Worm (Caenorhabditis elegans): ENCODE data around the gene C42C1.9.

The C42C1.9 gene

DNA sequence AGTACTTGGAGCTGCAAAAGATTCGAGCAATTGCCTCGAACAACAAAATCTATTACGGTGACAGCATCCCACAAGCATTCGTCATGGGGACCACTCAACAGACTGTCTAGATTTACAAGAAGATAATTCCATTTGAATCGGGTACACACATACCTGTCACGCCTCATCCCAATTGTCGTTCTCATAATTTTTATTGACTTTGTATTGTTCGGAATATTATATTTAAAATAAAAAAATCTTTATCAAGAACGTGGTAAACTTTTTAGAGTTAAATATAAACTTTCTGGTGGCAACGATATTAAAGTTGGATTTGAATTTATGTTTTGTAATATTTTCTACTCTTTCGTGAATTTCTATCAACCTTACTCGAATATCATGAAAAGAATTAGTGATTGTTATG is at the start of gene C42C1.9:
Gene C42C1.9, plus strand, starts transcription at position 301 of the 400 bp plus-strand sequence.
- TF ChIP-seq hmbx-1 (tag; optimal IDR thresholded peaks at IDR 0.05) (no peak), ets-7 (tag; optimal IDR thresholded peaks at IDR 0.05) (no peak), scrt-1 (GFP tag; IDR thresholded peaks at IDR 0.05) (no peak), sea-1 (GFP tag; conservative IDR thresholded peaks at IDR 0.05) (no peak), ceh-36 (tag; optimal IDR thresholded peaks at IDR 0.05) (no peak), aly-1 (tag; optimal IDR thresholded peaks at IDR 0.05) (no peak), hmg-4 (GFP tag; optimal IDR thresholded peaks at IDR 0.05) (no peak), tra-4 (tag; optimal IDR thresholded peaks at IDR 0.05) (no peak), tbx-11 (GFP tag; IDR thresholded peaks at IDR 0.05) (no peak), hnd-1 (tag; optimal IDR thresholded peaks at IDR 0.05) (no peak), F13C5.2 (tag; optimal IDR thresholded peaks at IDR 0.05) (no peak), B0310.2 (tag; optimal IDR thresholded peaks at IDR 0.05) (no peak), flt-1 (GFP tag; IDR thresholded peaks at IDR 0.05) (no peak), tbx-37 (GFP tag; conservative IDR thresholded peaks at IDR 0.05) (no peak), pes-1 (GFP tag; IDR thresholded peaks at IDR 0.05) (no peak), ceh-13 (GFP tag; optimal IDR thresholded peaks at IDR 0.05) (no peak), ama-1 (optimal IDR thresholded peaks at IDR 0.05) (no peak)

DNA sequence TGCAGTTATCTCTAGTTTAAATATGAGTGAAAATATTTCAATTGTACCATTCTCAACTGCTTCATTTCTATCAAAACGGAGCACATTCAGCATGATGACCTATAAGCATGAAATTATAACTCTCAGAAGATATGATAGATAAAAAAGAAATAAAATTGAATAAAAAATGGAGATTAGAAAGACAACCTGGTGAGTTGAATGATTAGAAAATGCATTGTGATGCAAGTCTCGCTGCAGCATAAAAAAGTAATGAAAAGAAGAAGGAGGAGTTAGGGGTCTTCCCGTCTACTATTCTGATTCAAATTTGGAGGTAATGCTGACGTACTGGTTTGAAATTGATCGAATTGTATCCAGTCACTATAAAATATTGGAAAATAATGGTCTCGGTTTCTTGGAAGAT is 44.5 kb upstream of the C42C1.9 start, which contains the start of gene sre-15:
Gene sre-15, minus strand, starts transcription at position 101 of the 400 bp plus-strand sequence.
- no peak for TF ChIP-seq ceh-13 (GFP tag; optimal IDR thresholded peaks at IDR 0.05)
- TF ChIP-seq pes-1 (GFP tag; IDR thresholded peaks at IDR 0.05) = no peak

DNA sequence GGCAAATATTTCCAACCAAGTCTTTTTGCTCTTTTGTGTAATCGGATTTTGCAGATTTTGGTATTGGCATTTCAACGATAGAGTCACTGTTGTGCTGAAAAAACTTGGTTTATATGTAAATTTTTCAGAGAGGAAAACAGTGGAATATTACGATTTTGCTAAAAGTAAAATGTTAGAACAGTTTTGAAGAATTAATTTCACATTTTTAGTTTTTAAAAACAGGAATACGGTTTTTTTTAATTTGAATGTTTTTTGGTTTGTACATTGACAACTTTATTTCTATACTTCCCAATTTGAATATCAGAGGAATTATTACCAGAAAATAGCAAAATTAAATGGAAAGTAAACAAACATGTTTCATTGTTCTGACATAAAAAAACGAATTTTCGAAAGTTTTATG is 36.7 kb upstream of the C42C1.9 start, which contains the start of gene dnj-26:
Gene dnj-26, minus strand, starts transcription at position 101 of the 400 bp plus-strand sequence.
- no peak for TF ChIP-seq ceh-13 (GFP tag; optimal IDR thresholded peaks at IDR 0.05)
- TF ChIP-seq flt-1 (GFP tag; IDR thresholded peaks at IDR 0.05) = no peak
- TF ChIP-seq hmg-4 (GFP tag; optimal IDR thresholded peaks at IDR 0.05) = no peak
- no peak for TF ChIP-seq ceh-36 (tag; optimal IDR thresholded peaks at IDR 0.05)
- no peak for TF ChIP-seq hmbx-1 (tag; optimal IDR thresholded peaks at IDR 0.05)
- no peak for TF ChIP-seq ama-1 (optimal IDR thresholded peaks at IDR 0.05)
- no peak for TF ChIP-seq hnd-1 (tag; optimal IDR thresholded peaks at IDR 0.05)
- TF ChIP-seq aly-1 (tag; optimal IDR thresholded peaks at IDR 0.05) = no peak
- TF ChIP-seq ets-7 (tag; optimal IDR thresholded peaks at IDR 0.05) = no peak
- TF ChIP-seq F13C5.2 (tag; optimal IDR thresholded peaks at IDR 0.05) = no peak
- no peak for TF ChIP-seq sea-1 (GFP tag; conservative IDR thresholded peaks at IDR 0.05)
- TF ChIP-seq tbx-37 (GFP tag; conservative IDR thresholded peaks at IDR 0.05) = no peak

DNA sequence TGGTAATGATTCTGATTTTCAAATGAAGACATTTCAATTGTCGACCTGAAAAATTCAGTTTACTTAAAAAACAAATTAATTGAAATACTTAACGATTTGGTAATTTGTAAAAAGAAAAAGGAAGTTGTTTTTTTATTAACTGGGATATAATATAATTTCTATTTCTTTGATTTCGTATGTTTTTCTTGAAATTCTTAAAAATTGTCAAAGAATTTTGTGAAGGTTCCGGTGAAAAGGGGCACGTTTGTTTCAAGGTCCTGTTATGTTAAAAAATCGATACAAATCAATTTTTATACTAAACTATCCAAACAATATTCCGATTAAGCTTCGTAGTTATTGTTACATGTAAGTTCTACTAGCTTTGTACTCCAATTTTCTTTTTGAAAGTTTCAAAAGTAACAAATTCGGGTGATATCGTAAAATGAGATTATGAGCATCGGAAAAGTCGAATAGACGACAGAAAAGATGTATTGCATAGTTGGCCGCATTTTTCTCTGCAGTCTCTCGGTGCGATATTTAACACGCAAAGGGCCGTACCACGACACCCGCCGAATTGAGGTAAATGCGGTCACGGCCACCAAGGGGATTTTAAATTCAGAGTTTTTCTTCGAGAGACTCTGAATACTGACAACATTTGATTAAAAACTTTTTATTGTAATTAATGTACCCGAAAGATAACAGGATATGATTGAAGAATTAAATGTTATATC is 29.9 kb upstream of the C42C1.9 start, which contains the start of gene Y39C12A.9:
Gene Y39C12A.9, minus strand, starts transcription at position 51 of the 710 bp plus-strand sequence.
- TF ChIP-seq tra-4 (tag; optimal IDR thresholded peaks at IDR 0.05) (no peak), hmbx-1 (tag; optimal IDR thresholded peaks at IDR 0.05) (no peak), hnd-1 (tag; optimal IDR thresholded peaks at IDR 0.05) (no peak), tbx-11 (GFP tag; IDR thresholded peaks at IDR 0.05) (no peak), aly-1 (tag; optimal IDR thresholded peaks at IDR 0.05) (no peak), ceh-36 (tag; optimal IDR thresholded peaks at IDR 0.05) (no peak), ama-1 (optimal IDR thresholded peaks at IDR 0.05) (no peak), pes-1 (GFP tag; IDR thresholded peaks at IDR 0.05) (no peak), hmg-4 (GFP tag; optimal IDR thresholded peaks at IDR 0.05) (no peak), B0310.2 (tag; optimal IDR thresholded peaks at IDR 0.05) (no peak), F13C5.2 (tag; optimal IDR thresholded peaks at IDR 0.05) (no peak), flt-1 (GFP tag; IDR thresholded peaks at IDR 0.05) (no peak), ets-7 (tag; optimal IDR thresholded peaks at IDR 0.05) (no peak), tbx-37 (GFP tag; conservative IDR thresholded peaks at IDR 0.05) (no peak), sea-1 (GFP tag; conservative IDR thresholded peaks at IDR 0.05) (no peak), ceh-13 (GFP tag; optimal IDR thresholded peaks at IDR 0.05) (no peak), scrt-1 (GFP tag; IDR thresholded peaks at IDR 0.05) (no peak)

DNA sequence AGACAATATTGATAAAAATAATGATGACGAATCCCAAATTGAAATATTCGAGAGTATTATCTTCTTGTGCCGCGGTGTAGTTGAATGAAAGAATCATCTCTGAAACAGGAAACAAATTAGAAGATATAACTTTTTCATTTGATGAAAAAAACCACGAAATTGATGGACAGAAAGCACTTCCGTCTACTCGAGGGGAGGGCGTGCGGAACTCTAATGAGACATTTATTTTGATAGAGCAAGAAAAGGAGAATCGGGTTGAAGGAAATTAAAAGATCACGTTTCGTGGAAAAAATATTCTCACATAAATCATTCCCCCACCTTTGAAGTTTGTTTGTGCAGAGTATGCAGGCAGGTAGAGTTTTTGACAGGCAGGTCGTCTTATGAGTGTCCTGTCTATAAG is 27.9 kb upstream of the C42C1.9 start, which contains the start of gene sre-14:
Gene sre-14, minus strand, starts transcription at position 101 of the 400 bp plus-strand sequence.
- TF ChIP-seq ets-7 (tag; optimal IDR thresholded peaks at IDR 0.05) (no peak), tbx-37 (GFP tag; conservative IDR thresholded peaks at IDR 0.05) (no peak), ama-1 (optimal IDR thresholded peaks at IDR 0.05) (no peak), tra-4 (tag; optimal IDR thresholded peaks at IDR 0.05) (no peak), tbx-11 (GFP tag; IDR thresholded peaks at IDR 0.05) (no peak), hmg-4 (GFP tag; optimal IDR thresholded peaks at IDR 0.05) (no peak)

DNA sequence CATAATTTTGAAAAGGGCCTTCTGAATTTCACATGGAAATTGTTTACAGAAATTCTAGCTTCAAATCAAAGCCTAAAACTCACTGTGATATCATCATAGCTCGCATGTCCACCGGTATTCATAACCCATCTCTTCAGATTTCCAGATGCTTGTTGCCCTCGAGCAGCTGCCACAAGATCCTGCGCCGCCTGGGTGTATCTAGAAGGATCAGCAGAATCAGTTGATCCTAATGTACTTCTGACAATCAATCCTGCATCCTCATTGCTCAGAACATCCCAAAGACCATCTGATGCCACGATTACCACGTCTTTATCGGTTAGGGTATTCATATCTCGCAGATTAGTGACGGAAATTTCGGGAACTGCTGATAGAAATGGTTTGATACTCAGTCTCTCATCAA is 23.4 kb upstream of the C42C1.9 start:
- TF ChIP-seq flt-1 (GFP tag; IDR thresholded peaks at IDR 0.05) = no peak
- no peak for TF ChIP-seq B0310.2 (tag; optimal IDR thresholded peaks at IDR 0.05)
- no peak for TF ChIP-seq ceh-13 (GFP tag; optimal IDR thresholded peaks at IDR 0.05)
- no peak for TF ChIP-seq sea-1 (GFP tag; conservative IDR thresholded peaks at IDR 0.05)
- TF ChIP-seq ceh-36 (tag; optimal IDR thresholded peaks at IDR 0.05) = no peak
- TF ChIP-seq F13C5.2 (tag; optimal IDR thresholded peaks at IDR 0.05) = no peak
- TF ChIP-seq tra-4 (tag; optimal IDR thresholded peaks at IDR 0.05) = no peak
- TF ChIP-seq hmbx-1 (tag; optimal IDR thresholded peaks at IDR 0.05) = no peak
- TF ChIP-seq pes-1 (GFP tag; IDR thresholded peaks at IDR 0.05) = no peak
- no peak for TF ChIP-seq ama-1 (optimal IDR thresholded peaks at IDR 0.05)
- TF ChIP-seq tbx-37 (GFP tag; conservative IDR thresholded peaks at IDR 0.05) = no peak
- TF ChIP-seq scrt-1 (GFP tag; IDR thresholded peaks at IDR 0.05) = no peak
- TF ChIP-seq tbx-11 (GFP tag; IDR thresholded peaks at IDR 0.05) = no peak
- no peak for TF ChIP-seq aly-1 (tag; optimal IDR thresholded peaks at IDR 0.05)
- TF ChIP-seq ets-7 (tag; optimal IDR thresholded peaks at IDR 0.05) = no peak

DNA sequence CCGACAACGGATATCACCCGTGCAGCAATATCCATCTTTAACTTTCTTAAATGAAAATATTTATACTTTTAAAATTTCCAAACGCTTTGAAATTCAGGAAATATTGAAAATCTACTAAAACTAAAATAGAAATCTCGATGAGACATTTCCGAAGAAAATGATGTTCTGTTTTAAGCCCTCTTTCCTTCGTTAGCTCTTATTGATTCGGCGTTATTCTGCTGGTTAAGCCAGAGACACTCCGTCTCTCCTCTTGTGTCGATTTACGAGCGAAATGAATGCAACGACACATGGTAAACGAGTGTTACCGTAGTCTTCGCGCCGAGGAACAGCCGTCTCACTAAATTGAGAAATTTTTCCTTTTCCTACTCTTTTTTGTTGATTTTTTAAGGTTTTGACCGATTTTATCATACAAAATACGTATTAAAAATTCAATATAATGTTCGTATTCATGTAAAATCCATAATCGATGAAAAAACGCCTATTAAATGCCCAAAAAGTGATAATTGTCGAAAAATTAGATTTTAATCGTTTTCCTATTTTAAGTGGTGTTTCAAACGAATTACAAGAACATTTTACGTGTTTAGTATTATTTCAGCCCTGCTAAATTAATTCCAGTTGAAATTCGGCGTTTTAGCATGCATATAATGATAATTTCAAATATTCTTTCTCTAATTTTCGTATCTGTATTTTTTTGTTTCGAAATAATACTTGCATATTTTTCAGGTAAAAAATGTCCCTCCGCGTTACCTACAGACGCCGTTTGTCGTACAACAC is 20.8 kb upstream of the C42C1.9 start, which contains the start of the genes ppm-1.H and rpl-34:
Gene ppm-1.H, minus strand, starts transcription at position 51 of the 774 bp plus-strand sequence.
Gene rpl-34, plus strand, starts transcription at position 724 of the 774 bp plus-strand sequence.
- TF ChIP-seq F13C5.2 (tag; optimal IDR thresholded peaks at IDR 0.05) (peak; percentile 34), B0310.2 (tag; optimal IDR thresholded peaks at IDR 0.05) (no peak), tbx-11 (GFP tag; IDR thresholded peaks at IDR 0.05) (no peak)
